Worm (Caenorhabditis elegans) whole organism, young adult: Measurements from ENCODE around the gene aly-1.
A peak's percentile ranks its signal among the peaks of the same experiment; 100 is the strongest.
"Not testable (repeated sequence)": the region's sequence is repeated elsewhere in the genome, so short reads cannot be mapped to it uniquely, and the experiment has no call there.

Source experiments
- Y56A3A.18 ChIP-seq: fragments of 200-800 bp; sonication (Bioruptor generic); IDR thresholded peaks from 2 replicates; pipeline ENCODE4 v1.3.6; 2022; ENCODE audit warnings: missing genetic modification reagents, missing genetic modification characterization, missing compliant biosample characterization
- attf-5 ChIP-seq: fragments of 200-800 bp; sonication (Bioruptor generic); optimal IDR thresholded peaks from 2 replicates; lab custom pipeline; 2018; ENCODE audit warnings: mild to moderate bottlenecking, missing genetic modification characterization, missing compliant biosample characterization
- nfya-1 ChIP-seq: sonication (generic microtip); optimal IDR thresholded peaks from 2 replicates; lab custom pipeline; 2017; ENCODE audit warnings: antibody characterized with exemption, missing compliant biosample characterization, missing genetic modification characterization, borderline replicate concordance; ENCODE audit not compliant: insufficient read depth
- nfyb-1 ChIP-seq: fragments of 200-800 bp; sonication (Bioruptor generic); IDR thresholded peaks from 2 replicates; pipeline ENCODE4 v1.3.6; 2022; ENCODE audit warnings: missing genetic modification reagents, missing genetic modification characterization, missing compliant biosample characterization
- rec-8 ChIP-seq, 2 experiments: sonication (generic microtip); optimal IDR thresholded peaks; 2 replicates each; lab custom pipeline; 2016; ENCODE audit warnings: mild to moderate bottlenecking in 2 of 2, missing genetic modification characterization in 2 of 2, missing genetic modification reagents in 2 of 2, missing genotype in 2 of 2, missing biosample characterization in 1 of 2, missing compliant biosample characterization in 1 of 2, moderate library complexity in 1 of 2
- zim-3 ChIP-seq: sonication (generic microtip); optimal IDR thresholded peaks from 2 replicates; lab custom pipeline; 2017; ENCODE audit warnings: mild to moderate bottlenecking, missing genetic modification characterization, moderate library complexity, missing compliant biosample characterization

- TF ChIP-seq nfyb-1 (GFP tag; lab: Robert Waterston, UW), result 0 out of 2 replicates have a peak, but pooled peaks have one; percentile 20
- TF ChIP-seq rec-8 (tag; optimal IDR thresholded peaks at IDR 0.05; lab: Kevin White, UChicago); nfya-1 (tag; lab: Kevin White, UChicago); Y56A3A.18 (GFP tag; lab: Robert Waterston, UW); attf-5 (GFP tag; lab: Kevin White, UChicago); zim-3 (tag; lab: Kevin White, UChicago): not testable (repeated sequence)
Measured at ce11 chrIV:9067277-9068197, 41.2 kb upstream of the aly-1 start.
